Worm (Caenorhabditis elegans) whole organism, late embryonic: ENCODE data around the gene ncl-1.

Source experiments
- C38D4.7 ChIP-seq: fragments of 200-800 bp; sonication (Bioruptor generic); optimal IDR thresholded peaks from 2 replicates; lab custom pipeline; 2018; ENCODE audit warnings: mild to moderate bottlenecking, missing genetic modification characterization, moderate library complexity, missing compliant biosample characterization
- K09A11.1 ChIP-seq: sonication (generic microtip); optimal IDR thresholded peaks from 2 replicates; lab custom pipeline; 2017; ENCODE audit warnings: antibody characterized with exemption, mild to moderate bottlenecking, missing genetic modification characterization, missing compliant biosample characterization; ENCODE audit not compliant: insufficient read depth
- T23F11.4 ChIP-seq: fragments of 200-800 bp; sonication (Bioruptor generic); optimal IDR thresholded peaks from 2 replicates; lab custom pipeline; 2018; ENCODE audit warnings: mild to moderate bottlenecking, missing genetic modification characterization, missing compliant biosample characterization
- ahr-1 ChIP-seq: sonication (generic microtip); optimal IDR thresholded peaks from 2 replicates; lab custom pipeline; 2016; ENCODE audit warnings: missing genetic modification characterization, missing compliant biosample characterization
- ama-1 ChIP-seq: fragments of 150-350 bp; optimal IDR thresholded peaks from 2 replicates; lab custom pipeline; 2014
- ceh-14 ChIP-seq: sonication (generic microtip); optimal IDR thresholded peaks from 2 replicates; lab custom pipeline; 2016; ENCODE audit warnings: missing genotype, missing genetic modification characterization, missing compliant biosample characterization
- ceh-2 ChIP-seq: sonication (generic microtip); optimal IDR thresholded peaks from 2 replicates; lab custom pipeline; 2016; ENCODE audit warnings: missing genotype, missing genetic modification characterization, missing compliant biosample characterization
- ceh-22 ChIP-seq: sonication (generic microtip); optimal IDR thresholded peaks from 2 replicates; lab custom pipeline; 2017; ENCODE audit warnings: missing biosample characterization, missing genetic modification characterization
- ceh-24 ChIP-seq: sonication (generic microtip); optimal IDR thresholded peaks from 2 replicates; lab custom pipeline; 2016; ENCODE audit warnings: mild to moderate bottlenecking, missing genetic modification characterization, missing compliant biosample characterization
- ceh-31 ChIP-seq: sonication (generic microtip); optimal IDR thresholded peaks from 2 replicates; lab custom pipeline; 2016; ENCODE audit warnings: missing genetic modification characterization, missing compliant biosample characterization
- ceh-34 ChIP-seq: sonication (generic microtip); optimal IDR thresholded peaks from 2 replicates; lab custom pipeline; 2016; ENCODE audit warnings: mild to moderate bottlenecking, missing genetic modification characterization, missing compliant biosample characterization
- ceh-45 ChIP-seq: fragments of 200-800 bp; sonication (Bioruptor generic); IDR thresholded peaks from 2 replicates; pipeline ENCODE4 v1.3.6; 2022; ENCODE audit warnings: missing genetic modification reagents, missing genetic modification characterization, missing compliant biosample characterization
- ceh-6 ChIP-seq: fragments of 200-800 bp; sonication (Bioruptor generic); optimal IDR thresholded peaks from 2 replicates; lab custom pipeline; 2018; ENCODE audit warnings: mild to moderate bottlenecking, missing genetic modification characterization, missing compliant biosample characterization
- che-1 ChIP-seq: sonication (generic microtip); optimal IDR thresholded peaks from 2 replicates; lab custom pipeline; 2016; ENCODE audit warnings: mild to moderate bottlenecking, missing genetic modification characterization, missing compliant biosample characterization
- dmd-4 ChIP-seq: sonication (generic microtip); optimal IDR thresholded peaks from 2 replicates; lab custom pipeline; 2016; ENCODE audit warnings: borderline replicate concordance, missing genetic modification characterization, missing compliant biosample characterization
- elt-2 ChIP-seq: sonication (generic microtip); optimal IDR thresholded peaks from 2 replicates; lab custom pipeline; 2016; ENCODE audit warnings: missing genetic modification reagents, missing genetic modification characterization, missing compliant biosample characterization
- ets-4 ChIP-seq: sonication (generic microtip); optimal IDR thresholded peaks from 2 replicates; lab custom pipeline; 2016; ENCODE audit warnings: missing genetic modification characterization, missing compliant biosample characterization
- fax-1 ChIP-seq: sonication (generic microtip); optimal IDR thresholded peaks from 2 replicates; lab custom pipeline; 2016; ENCODE audit warnings: missing genotype, missing genetic modification characterization, missing compliant biosample characterization
- fkh-10 ChIP-seq: fragments of 150-350 bp; optimal IDR thresholded peaks from 2 replicates; lab custom pipeline; 2014; ENCODE audit warnings: missing biosample characterization, missing genetic modification reagents, missing genetic modification characterization
- hlh-13 ChIP-seq: fragments of 200-800 bp; sonication (Bioruptor generic); optimal IDR thresholded peaks from 2 replicates; lab custom pipeline; 2018; ENCODE audit warnings: mild to moderate bottlenecking, missing genetic modification characterization, missing compliant biosample characterization
- hlh-30 ChIP-seq: sonication (generic microtip); optimal IDR thresholded peaks from 2 replicates; lab custom pipeline; 2017; ENCODE audit warnings: antibody characterized with exemption, missing genetic modification characterization, missing compliant biosample characterization; ENCODE audit not compliant: insufficient read depth
- lim-6 ChIP-seq: sonication (generic microtip); optimal IDR thresholded peaks from 2 replicates; lab custom pipeline; 2016; ENCODE audit warnings: missing genetic modification characterization, missing compliant biosample characterization
- mec-3 ChIP-seq: sonication (generic microtip); optimal IDR thresholded peaks from 2 replicates; lab custom pipeline; 2016; ENCODE audit warnings: borderline replicate concordance, missing genetic modification characterization, missing compliant biosample characterization
- nfya-1 ChIP-seq: sonication (generic microtip); optimal IDR thresholded peaks from 2 replicates; lab custom pipeline; 2017; ENCODE audit warnings: missing genetic modification characterization, mild to moderate bottlenecking, missing compliant biosample characterization, antibody characterized with exemption, moderate library complexity
- pax-1 ChIP-seq: fragments of 150-350 bp; optimal IDR thresholded peaks from 2 replicates; lab custom pipeline; 2014; ENCODE audit warnings: missing biosample characterization, missing genetic modification characterization
- pha-2 ChIP-seq: sonication (generic microtip); optimal IDR thresholded peaks from 2 replicates; lab custom pipeline; 2017; ENCODE audit warnings: mild to moderate bottlenecking, missing genetic modification characterization, missing compliant biosample characterization
- rnt-1 ChIP-seq: sonication (generic microtip); optimal IDR thresholded peaks from 2 replicates; lab custom pipeline; 2016; ENCODE audit warnings: missing genetic modification characterization, missing compliant biosample characterization
- sdc-2 ChIP-seq: sonication (generic microtip); optimal IDR thresholded peaks from 2 replicates; lab custom pipeline; 2016; ENCODE audit warnings: missing genotype, missing genetic modification characterization, missing compliant biosample characterization
- sox-2 ChIP-seq: fragments of 200-800 bp; sonication (Bioruptor generic); IDR thresholded peaks from 2 replicates; pipeline ENCODE4 v1.3.6; 2022; ENCODE audit warnings: missing genetic modification reagents, missing genetic modification characterization, missing compliant biosample characterization
- syd-9 ChIP-seq: sonication (generic microtip); optimal IDR thresholded peaks from 2 replicates; lab custom pipeline; 2016; ENCODE audit warnings: mild to moderate bottlenecking, missing genetic modification characterization, moderate library complexity, missing compliant biosample characterization
- tbx-2 ChIP-seq: sonication (generic microtip); optimal IDR thresholded peaks from 2 replicates; lab custom pipeline; 2016; ENCODE audit warnings: missing genetic modification characterization, missing compliant biosample characterization
- unc-42 ChIP-seq: sonication (generic microtip); optimal IDR thresholded peaks from 2 replicates; lab custom pipeline; 2016; ENCODE audit warnings: missing genotype, missing genetic modification characterization, missing compliant biosample characterization
- unc-55 ChIP-seq: sonication (generic microtip); optimal IDR thresholded peaks from 2 replicates; lab custom pipeline; 2017; ENCODE audit warnings: missing biosample characterization, missing genetic modification reagents, missing genetic modification characterization
- unc-86 ChIP-seq: sonication (generic microtip); optimal IDR thresholded peaks from 2 replicates; lab custom pipeline; 2016; ENCODE audit warnings: missing genetic modification characterization, missing compliant biosample characterization
- ztf-16 ChIP-seq: sonication (generic microtip); optimal IDR thresholded peaks from 2 replicates; lab custom pipeline; 2017; ENCODE audit warnings: missing genetic modification characterization, missing compliant biosample characterization

The ncl-1 gene

ce11 chrIII:7770986-7771385 lies 51.5 kb downstream of the ncl-1 start:
- TF ChIP-seq nfya-1, result peak; percentile 32
- TF ChIP-seq, all 69 proteins: peak for 1; not testable (repeated sequence) for 68

- TF ChIP-seq che-1 (tag; lab: Kevin White, UChicago) (no peak), ahr-1 (no peak), unc-86 (tag; lab: Kevin White, UChicago) (no peak), unc-42 (tag; lab: Kevin White, UChicago) (no peak), ceh-14 (tag; lab: Kevin White, UChicago) (no peak), fkh-10 (GFP tag; lab: Kevin White, UChicago) (no peak), fax-1 (tag; lab: Kevin White, UChicago) (no peak), sox-2 (GFP tag; lab: Robert Waterston, UW) (no peak), pax-1 (tag; lab: Kevin White, UChicago) (no peak), tbx-2 (tag; lab: Kevin White, UChicago) (no peak), hlh-30 (tag; lab: Kevin White, UChicago) (no peak), ceh-31 (tag; lab: Kevin White, UChicago) (no peak), ceh-24 (tag; lab: Kevin White, UChicago) (no peak), pha-2 (no peak), ets-4 (tag; lab: Kevin White, UChicago) (no peak), nfya-1 (no peak), ceh-6 (GFP tag; lab: Kevin White, UChicago) (no peak), ceh-45 (GFP tag; lab: Robert Waterston, UW) (no peak), T23F11.4 (no peak), C38D4.7 (no peak)
These were observed 53.4 kb downstream of the ncl-1 start, which contains the start of the genes ZK686.6 and ZK686.1 for ce11 chrIII:7772901-7773300. ZK686.6 (minus strand) TSS chrIII:7773001. ZK686.1 (plus strand) TSS chrIII:7773134.

DNA sequence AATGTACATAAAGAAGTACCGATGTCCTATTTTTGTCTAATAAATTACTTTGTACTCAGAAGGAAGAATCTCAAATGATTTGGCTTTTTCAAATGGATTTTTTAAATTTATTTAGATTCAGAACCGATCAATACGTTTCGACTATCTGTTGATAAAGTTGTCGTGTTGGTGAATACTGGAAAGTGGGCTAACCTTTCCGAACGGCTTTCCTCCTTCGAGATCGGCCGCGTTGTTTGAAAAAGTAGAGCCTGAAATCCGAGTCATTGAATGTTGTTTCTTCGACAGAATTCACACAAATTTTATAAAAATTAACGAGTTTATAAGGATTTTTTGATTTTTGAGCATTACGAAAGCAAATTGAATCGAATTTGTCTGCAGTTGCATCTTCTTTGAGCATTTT lies 54.3 kb downstream of the ncl-1 start:
- TF ChIP-seq elt-2 (tag; lab: Kevin White, UChicago) (no peak), ceh-34 (tag; lab: Kevin White, UChicago) (no peak), ceh-2 (tag; lab: Kevin White, UChicago) (no peak), dmd-4 (tag; lab: Kevin White, UChicago) (no peak), K09A11.1 (no peak), unc-86 (tag; lab: Kevin White, UChicago) (no peak), rnt-1 (tag; lab: Kevin White, UChicago) (no peak), ceh-24 (tag; lab: Kevin White, UChicago) (no peak), mec-3 (tag; lab: Kevin White, UChicago) (no peak), ama-1 (no peak), fkh-10 (GFP tag; lab: Kevin White, UChicago) (no peak), fax-1 (tag; lab: Kevin White, UChicago) (no peak), tbx-2 (tag; lab: Kevin White, UChicago) (no peak), T23F11.4 (no peak), sdc-2 (tag; lab: Kevin White, UChicago) (no peak), hlh-30 (tag; lab: Kevin White, UChicago) (no peak)

DNA sequence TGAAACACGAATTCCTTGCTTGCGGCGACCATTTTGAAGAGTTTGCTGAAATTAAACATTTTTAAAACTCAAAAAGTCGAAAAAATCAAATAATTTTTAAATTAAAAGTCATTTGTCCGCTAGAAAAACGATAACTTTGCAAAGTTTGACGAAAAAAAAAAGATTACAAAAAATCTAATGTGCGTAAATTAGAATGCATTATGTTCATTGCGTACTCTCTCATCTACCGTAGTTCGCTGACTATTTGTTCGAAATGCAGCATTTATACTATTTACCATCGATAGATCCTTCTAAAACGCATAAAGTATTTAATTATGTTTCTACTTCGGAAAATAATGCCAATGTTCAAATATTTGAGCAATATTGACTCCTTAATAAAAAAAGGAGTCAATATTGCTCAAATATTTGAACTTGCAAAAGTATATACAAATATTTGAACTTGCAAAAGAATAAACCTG lies 56.5 kb downstream of the ncl-1 start, which contains the start of gene bath-15:
TSS of gene bath-15 (minus strand) at position 51 of the 458 bp plus-strand sequence.
- TF ChIP-seq mec-3 (tag; lab: Kevin White, UChicago) (no peak), lim-6 (tag; lab: Kevin White, UChicago) (no peak), hlh-13 (GFP tag; lab: Kevin White, UChicago) (no peak), ztf-16 (tag; lab: Kevin White, UChicago) (no peak), ceh-22 (tag; lab: Kevin White, UChicago) (no peak)
- TF ChIP-seq, all 69 proteins: peak for 0

DNA sequence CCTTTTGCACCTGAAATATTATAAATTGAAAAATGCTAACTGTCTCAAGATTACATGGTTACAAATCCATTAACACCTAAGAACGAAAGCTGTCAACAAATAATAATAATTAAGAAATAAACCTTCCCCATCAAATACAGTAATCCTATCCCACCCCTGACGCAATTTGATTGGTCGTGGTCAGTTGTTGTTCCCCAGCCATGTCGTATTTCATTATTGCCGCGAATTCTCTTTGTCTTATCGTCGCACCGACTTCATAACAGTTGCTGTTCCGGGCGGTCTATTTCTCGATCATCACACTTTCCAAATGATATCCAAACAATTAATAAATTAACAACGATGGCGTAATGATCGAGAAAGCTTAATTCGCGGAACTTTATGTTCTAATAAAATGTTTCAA lies 59.0 kb downstream of the ncl-1 start:
- TF ChIP-seq K09A11.1 (no peak), hlh-30 (tag; lab: Kevin White, UChicago) (no peak), syd-9 (no peak), ceh-24 (tag; lab: Kevin White, UChicago) (no peak), unc-55 (peak; percentile 47), nfya-1 (peak; percentile 81)
- TF ChIP-seq, all 69 proteins: peak for 2
